Worm (Caenorhabditis elegans): ENCODE results near the gene F29B9.7.

DNA sequence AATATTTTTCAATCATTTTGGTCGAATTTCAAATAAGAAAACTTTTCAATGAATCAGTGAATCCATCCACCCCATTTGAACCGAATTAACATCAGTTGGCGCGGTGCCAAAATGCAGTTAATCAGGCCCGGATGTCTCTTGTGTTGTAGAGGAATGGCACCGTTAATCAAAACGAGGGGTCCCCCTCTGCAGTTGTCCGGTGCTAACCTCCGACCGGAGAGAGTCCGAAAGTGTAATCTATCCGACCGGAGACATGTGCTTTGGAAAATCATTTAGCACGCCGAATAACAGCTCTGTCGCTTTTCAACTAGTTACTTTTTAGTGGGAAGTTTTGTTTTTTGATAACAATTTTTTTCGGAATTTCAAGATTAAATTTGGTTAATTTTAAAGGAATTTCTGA is 4.3 kb upstream of the F29B9.7 start:
- TF ChIP-seq B0310.2 (tag; optimal IDR thresholded peaks at IDR 0.05) (no peak), ama-1 (optimal IDR thresholded peaks at IDR 0.05) (no peak), hmg-4 (GFP tag; optimal IDR thresholded peaks at IDR 0.05) (no peak), hmbx-1 (tag; optimal IDR thresholded peaks at IDR 0.05) (no peak), ceh-36 (tag; optimal IDR thresholded peaks at IDR 0.05) (no peak)

All from whole organism, early embryonic.